Fruit fly (Drosophila melanogaster) whole organism, prepupa: ENCODE results near the gene Ogdh.

ENCODE experiments used
- CG10631 ChIP-seq: fragments of 200-800 bp; sonication (Bioruptor generic); optimal IDR thresholded peaks from 2 replicates; lab custom pipeline; 2016; ENCODE audit warnings: missing biosample characterization, missing genetic modification characterization
- CG10669 ChIP-seq: fragments of 200-800 bp; sonication (Bioruptor generic); optimal IDR thresholded peaks from 3 replicates; lab custom pipeline; 2018; ENCODE audit warnings: missing biosample characterization, mild to moderate bottlenecking, missing genetic modification characterization, moderate library complexity
- CG11294 ChIP-seq: fragments of 200-800 bp; sonication (Bioruptor generic); IDR thresholded peaks from 2 replicates; pipeline ENCODE4 v1.3.6; 2022; ENCODE audit warnings: missing biosample characterization, missing genetic modification characterization
- CG11762 ChIP-seq: fragments of 200-800 bp; sonication (Bioruptor generic); optimal IDR thresholded peaks from 3 replicates; lab custom pipeline; 2016; ENCODE audit warnings: missing biosample characterization, missing genetic modification characterization; ENCODE audit not compliant: insufficient read depth
- CG15336 ChIP-seq: fragments of 200-800 bp; sonication (Bioruptor generic); IDR thresholded peaks from 2 replicates; pipeline ENCODE4 v1.3.6; 2022; ENCODE audit warnings: missing biosample characterization, missing genetic modification characterization
- CG1621 ChIP-seq: fragments of 200-800 bp; sonication (Bioruptor generic); optimal IDR thresholded peaks from 3 replicates; lab custom pipeline; 2018; ENCODE audit warnings: missing biosample characterization, mild to moderate bottlenecking, missing genetic modification characterization
- CG16779 ChIP-seq: fragments of 200-800 bp; sonication (Bioruptor generic); optimal IDR thresholded peaks from 3 replicates; lab custom pipeline; 2017; ENCODE audit warnings: missing biosample characterization, mild to moderate bottlenecking, missing genetic modification characterization
- CG3032 ChIP-seq: fragments of 200-800 bp; optimal IDR thresholded peaks from 2 replicates; lab custom pipeline; 2019; ENCODE audit warnings: missing biosample characterization, mild to moderate bottlenecking, missing genetic modification characterization, moderate library complexity
- CG31627 ChIP-seq: fragments of 200-800 bp; sonication (Bioruptor generic); optimal IDR thresholded peaks from 3 replicates; lab custom pipeline; 2016; ENCODE audit warnings: missing biosample characterization, missing genetic modification characterization
- CG32006 ChIP-seq: fragments of 200-800 bp; sonication (Bioruptor generic); optimal IDR thresholded peaks from 3 replicates; lab custom pipeline; 2017; ENCODE audit warnings: missing biosample characterization, mild to moderate bottlenecking, missing genetic modification characterization
- CG34406 ChIP-seq: fragments of 200-800 bp; sonication (Bioruptor generic); optimal IDR thresholded peaks from 3 replicates; lab custom pipeline; 2016; ENCODE audit warnings: missing biosample characterization, missing genetic modification characterization
- CG3919 ChIP-seq: fragments of 200-800 bp; sonication (Bioruptor generic); optimal IDR thresholded peaks from 3 replicates; lab custom pipeline; 2016; ENCODE audit warnings: missing biosample characterization, missing genetic modification characterization
- CG6792 ChIP-seq: fragments of 200-800 bp; sonication (Bioruptor generic); optimal IDR thresholded peaks from 3 replicates; lab custom pipeline; 2016; ENCODE audit warnings: missing biosample characterization, missing genetic modification characterization
- CG6808 ChIP-seq: fragments of 200-800 bp; sonication (Bioruptor generic); optimal IDR thresholded peaks from 3 replicates; lab custom pipeline; 2017; ENCODE audit warnings: missing biosample characterization, missing genetic modification characterization, mild to moderate bottlenecking, moderate library complexity, missing genetic modification reagents
- CG6854 ChIP-seq: fragments of 200-800 bp; sonication (Bioruptor generic); optimal IDR thresholded peaks from 2 replicates; lab custom pipeline; 2017; ENCODE audit warnings: missing biosample characterization, mild to moderate bottlenecking, missing genetic modification characterization
- CG7368 ChIP-seq: fragments of 200-800 bp; sonication (Bioruptor generic); optimal IDR thresholded peaks from 3 replicates; lab custom pipeline; 2016; ENCODE audit warnings: missing biosample characterization, missing genetic modification characterization
- CG8119 ChIP-seq: fragments of 200-800 bp; sonication (Bioruptor generic); IDR thresholded peaks from 3 replicates; pipeline ENCODE4 v1.3.6; 2022; ENCODE audit warnings: missing biosample characterization, missing genetic modification characterization
- CG9139 ChIP-seq: fragments of 200-800 bp; sonication (Bioruptor generic); optimal IDR thresholded peaks from 3 replicates; lab custom pipeline; 2017; ENCODE audit warnings: missing biosample characterization, mild to moderate bottlenecking, missing genetic modification characterization
- Eip75B ChIP-seq: fragments of 200-800 bp; sonication (Bioruptor generic); optimal IDR thresholded peaks from 3 replicates; lab custom pipeline; 2016; ENCODE audit warnings: missing biosample characterization, missing genetic modification characterization
- Eip78C ChIP-seq: fragments of 200-800 bp; sonication (Bioruptor generic); peaks from one replicate; lab custom pipeline; 2016; ENCODE audit warnings: missing biosample characterization, missing genetic modification characterization
- Eip93F ChIP-seq: fragments of 200-800 bp; sonication (Bioruptor generic); optimal IDR thresholded peaks from 2 replicates; lab custom pipeline; 2016; ENCODE audit warnings: missing biosample characterization, mild to moderate bottlenecking, missing genetic modification characterization
- Ets96B ChIP-seq: fragments of 200-800 bp; optimal IDR thresholded peaks from 2 replicates; lab custom pipeline; 2019; ENCODE audit warnings: missing biosample characterization, mild to moderate bottlenecking, missing genetic modification characterization, moderate library complexity
- Gug ChIP-seq: fragments of 200-800 bp; sonication (Bioruptor generic); IDR thresholded peaks from 2 replicates; pipeline ENCODE4 v1.3.6; 2022; ENCODE audit warnings: missing biosample characterization, missing genetic modification characterization
- Hr39 ChIP-seq: fragments of 200-800 bp; sonication (Bioruptor generic); optimal IDR thresholded peaks from 2 replicates; lab custom pipeline; 2016; ENCODE audit warnings: missing biosample characterization, missing genetic modification characterization
- Hr4 ChIP-seq: fragments of 200-800 bp; sonication (Bioruptor generic); optimal IDR thresholded peaks from 3 replicates; lab custom pipeline; 2016; ENCODE audit warnings: missing biosample characterization, missing genetic modification characterization
- Lpt ChIP-seq: fragments of 200-800 bp; sonication (Bioruptor generic); optimal IDR thresholded peaks from 3 replicates; lab custom pipeline; 2016; ENCODE audit warnings: missing biosample characterization, missing genetic modification characterization
- Met ChIP-seq: fragments of 200-800 bp; sonication (Bioruptor generic); optimal IDR thresholded peaks from 3 replicates; lab custom pipeline; 2016; ENCODE audit warnings: missing biosample characterization, missing genetic modification characterization
- OdsH ChIP-seq: fragments of 200-800 bp; sonication (Bioruptor generic); optimal IDR thresholded peaks from 3 replicates; lab custom pipeline; 2016; ENCODE audit warnings: missing biosample characterization, missing genetic modification characterization
- Smox ChIP-seq: fragments of 200-800 bp; sonication (Bioruptor generic); optimal IDR thresholded peaks from 3 replicates; lab custom pipeline; 2016; ENCODE audit warnings: missing biosample characterization, missing genetic modification characterization
- Sox15 ChIP-seq: fragments of 200-800 bp; sonication (Bioruptor generic); optimal IDR thresholded peaks from 3 replicates; lab custom pipeline; 2016; ENCODE audit warnings: missing biosample characterization, missing genetic modification characterization
- achi ChIP-seq: fragments of 200-800 bp; sonication (Bioruptor generic); optimal IDR thresholded peaks from 3 replicates; lab custom pipeline; 2016; ENCODE audit warnings: missing biosample characterization, missing genetic modification characterization
- acj6 ChIP-seq: fragments of 200-800 bp; sonication (Bioruptor generic); optimal IDR thresholded peaks from 3 replicates; lab custom pipeline; 2016; ENCODE audit warnings: missing biosample characterization, missing genetic modification characterization
- cyc ChIP-seq: fragments of 200-800 bp; sonication (Bioruptor generic); optimal IDR thresholded peaks from 3 replicates; lab custom pipeline; 2016; ENCODE audit warnings: missing biosample characterization, missing genetic modification characterization
- dac ChIP-seq: fragments of 200-800 bp; sonication (Bioruptor generic); optimal IDR thresholded peaks from 2 replicates; lab custom pipeline; 2017; ENCODE audit warnings: missing biosample characterization, mild to moderate bottlenecking, missing genetic modification characterization
- dsx ChIP-seq: fragments of 200-800 bp; optimal IDR thresholded peaks from 3 replicates; lab custom pipeline; 2019; ENCODE audit warnings: missing biosample characterization, mild to moderate bottlenecking, missing genetic modification characterization, moderate library complexity; ENCODE audit not compliant: poor library complexity, severe bottlenecking
- eg ChIP-seq: fragments of 200-800 bp; sonication (Bioruptor generic); IDR thresholded peaks from 3 replicates; pipeline ENCODE4 v1.3.6; 2022; ENCODE audit warnings: missing biosample characterization, missing genetic modification characterization
- fd59A ChIP-seq: fragments of 200-800 bp; sonication (Bioruptor generic); optimal IDR thresholded peaks from 2 replicates; lab custom pipeline; 2017; ENCODE audit warnings: missing biosample characterization, mild to moderate bottlenecking, missing genetic modification characterization, missing genetic modification reagents
- fkh ChIP-seq: fragments of 200-800 bp; sonication (Bioruptor generic); optimal IDR thresholded peaks from 3 replicates; lab custom pipeline; 2017; ENCODE audit warnings: missing biosample characterization, mild to moderate bottlenecking, missing genetic modification characterization, moderate library complexity
- lz ChIP-seq: fragments of 200-800 bp; sonication (Bioruptor generic); optimal IDR thresholded peaks from 3 replicates; lab custom pipeline; 2016; ENCODE audit warnings: missing biosample characterization, missing genetic modification characterization
- net ChIP-seq: fragments of 200-800 bp; sonication (Bioruptor generic); optimal IDR thresholded peaks from 3 replicates; lab custom pipeline; 2016; ENCODE audit warnings: missing biosample characterization, missing genetic modification characterization
- pdm3 ChIP-seq: fragments of 200-800 bp; sonication (Bioruptor generic); optimal IDR thresholded peaks from 3 replicates; lab custom pipeline; 2016; ENCODE audit warnings: missing biosample characterization, missing genetic modification characterization
- spab ChIP-seq: fragments of 200-800 bp; sonication (Bioruptor generic); optimal IDR thresholded peaks from 2 replicates; lab custom pipeline; 2017; ENCODE audit warnings: missing biosample characterization, mild to moderate bottlenecking, missing genetic modification characterization, missing genetic modification reagents
- ss ChIP-seq, 2 experiments: fragments of 200-800 bp; sonication (Bioruptor generic); optimal IDR thresholded peaks; 2 replicates in 1 of 2; 3 replicates in 1 of 2; lab custom pipeline; 2017 to 2018; ENCODE audit warnings: mild to moderate bottlenecking in 2 of 2, missing biosample characterization in 2 of 2, missing genetic modification characterization in 2 of 2, moderate library complexity in 1 of 2
- svp ChIP-seq: fragments of 200-800 bp; sonication (Bioruptor generic); peaks from one replicate; lab custom pipeline; 2016; ENCODE audit warnings: missing biosample characterization, missing genetic modification characterization
- topi ChIP-seq: fragments of 200-800 bp; sonication (Bioruptor generic); optimal IDR thresholded peaks from 3 replicates; lab custom pipeline; 2016; ENCODE audit warnings: missing biosample characterization, missing genetic modification characterization
- vri ChIP-seq: fragments of 200-800 bp; sonication (Bioruptor generic); optimal IDR thresholded peaks from 3 replicates; lab custom pipeline; 2016; ENCODE audit warnings: missing biosample characterization, mild to moderate bottlenecking, missing genetic modification characterization

Ogdh gene

dm6 chr3L:16974645-16975151 lies 20.1 kb downstream of the Ogdh start (continued):
- TF ChIP-seq vri = no peak
- TF ChIP-seq topi (GFP tag; lab: Kevin White, UChicago) = peak; percentile 66
- TF ChIP-seq fkh (GFP tag; lab: Kevin White, UChicago) = peak; percentile 74
- no peak for TF ChIP-seq Eip93F
- peak; percentile 76 for TF ChIP-seq CG3919
- TF ChIP-seq CG11762 (GFP tag; lab: Kevin White, UChicago) = peak; percentile 62
- no peak for TF ChIP-seq Sox15 (GFP tag; lab: Kevin White, UChicago)
- peak; percentile 74 for TF ChIP-seq svp (GFP tag; lab: Kevin White, UChicago)

- TF ChIP-seq Hr39 (GFP tag; lab: Kevin White, UChicago) (peak; percentile 78), CG15336 (GFP tag; lab: Robert Waterston, UW) (peak; percentile 40; the same call in 1 of the 2 replicates), fkh (GFP tag; lab: Kevin White, UChicago) (no peak), Met (GFP tag; lab: Kevin White, UChicago) (peak; percentile 87), CG16779 (tag; lab: Kevin White, UChicago) (no peak), topi (GFP tag; lab: Kevin White, UChicago) (peak; percentile 84), CG32006 (peak; percentile 87), dac (GFP tag; lab: Kevin White, UChicago) (peak; percentile 51), ss (GFP tag; optimal IDR thresholded peaks at IDR 0.05; lab: Kevin White, UChicago) (peak; percentile 46 to 59), CG8119 (GFP tag; lab: Robert Waterston, UW) (peak; percentile 58; the same call in 1 of the 3 replicates), eg (peak; percentile 42; the same call in 2 of the 3 replicates), Lpt (GFP tag; lab: Kevin White, UChicago) (peak; percentile 32), CG34406 (peak; percentile 57), fd59A (GFP tag; lab: Kevin White, UChicago) (peak; percentile 77), Hr4 (GFP tag; lab: Kevin White, UChicago) (peak; percentile 60), net (GFP tag; lab: Kevin White, UChicago) (peak; percentile 75), lz (GFP tag; lab: Kevin White, UChicago) (peak; percentile 77), Eip93F (no peak), spab (GFP tag; lab: Kevin White, UChicago) (peak; percentile 70), vri (peak; percentile 28), CG6792 (GFP tag; lab: Kevin White, UChicago) (peak; percentile 63), Eip78C (peak; percentile 96), acj6 (peak; percentile 71), pdm3 (GFP tag; lab: Kevin White, UChicago) (peak; percentile 71), Eip75B (GFP tag; lab: Kevin White, UChicago) (peak; percentile 85), CG11294 (GFP tag; lab: Robert Waterston, UW) (peak; percentile 20; the same call in 1 of the 2 replicates), OdsH (GFP tag; lab: Kevin White, UChicago) (peak; percentile 59), CG6808 (peak; percentile 86), dsx (GFP tag; lab: Kevin White, UChicago) (peak; percentile 4), CG10669 (GFP tag; lab: Kevin White, UChicago) (peak; percentile 77), Sox15 (GFP tag; lab: Kevin White, UChicago) (peak; percentile 38), Smox (GFP tag; lab: Kevin White, UChicago) (peak; percentile 68), achi (peak; percentile 69), svp (GFP tag; lab: Kevin White, UChicago) (peak; percentile 92), Ets96B (tag; lab: Kevin White, UChicago) (peak; percentile 62), CG9139 (no peak), CG3032 (tag; lab: Kevin White, UChicago) (peak; percentile 73), CG1621 (tag; lab: Kevin White, UChicago) (peak; percentile 30), Gug (GFP tag; lab: Robert Waterston, UW) (peak; percentile 10; the same call in 1 of the 2 replicates), cyc (GFP tag; lab: Kevin White, UChicago) (peak; percentile 66), CG31627 (GFP tag; lab: Kevin White, UChicago) (peak; percentile 78), CG7368 (GFP tag; lab: Kevin White, UChicago) (peak; percentile 46), CG6854 (GFP tag; lab: Kevin White, UChicago) (no peak), CG10631 (peak; percentile 81), CG3919 (peak; percentile 63)
These were observed 21.3 kb downstream of the Ogdh start for dm6 chr3L:16975638-16976528.
